Fruit fly (Drosophila melanogaster): ENCODE results near the gene Pi4KIIIalpha.
A peak's percentile ranks its signal among the peaks of the same experiment; 100 is the strongest.

Pi4KIIIalpha gene

dm6 chrX:2635075-2635643, 10.6 kb downstream of the Pi4KIIIalpha start (continued):
- no peak for TF ChIP-seq CG3065 (GFP tag; optimal IDR thresholded peaks at IDR 0.05)
- TF ChIP-seq CG2129 (GFP tag; IDR thresholded peaks at IDR 0.05; ENCODE audit: partially characterized antibody), result no peak
- TF ChIP-seq CG6791 (GFP tag; IDR thresholded peaks at IDR 0.05; ENCODE audit: partially characterized antibody), result no peak
- no peak for TF ChIP-seq CG8359 (GFP tag; optimal IDR thresholded peaks at IDR 0.05; ENCODE audit: borderline replicate concordance)
- TF ChIP-seq sim (GFP tag; IDR thresholded peaks at IDR 0.05), result no peak
- no peak for TF ChIP-seq CG4854 (GFP tag; optimal IDR thresholded peaks at IDR 0.05)
- no peak for TF ChIP-seq CG2202 (tag; optimal IDR thresholded peaks at IDR 0.05)
- TF ChIP-seq CG10543 (GFP tag; optimal IDR thresholded peaks at IDR 0.05), result no peak
- no peak for TF ChIP-seq CG11247 (GFP tag; IDR thresholded peaks at IDR 0.05)
- TF ChIP-seq sens-2 (GFP tag; IDR thresholded peaks at IDR 0.05), result no peak
- TF ChIP-seq Chrac-16 (GFP tag; optimal IDR thresholded peaks at IDR 0.05), result no peak
- TF ChIP-seq CG10209 (GFP tag; optimal IDR thresholded peaks at IDR 0.05), result peak; percentile 9
- no peak for TF ChIP-seq HLHmδ (GFP tag; optimal IDR thresholded peaks at IDR 0.05)
- no peak for TF ChIP-seq HLH54F (GFP tag; optimal IDR thresholded peaks at IDR 0.05)
- no peak for TF ChIP-seq org-1 (GFP tag; optimal IDR thresholded peaks at IDR 0.05)
- peak; percentile 32 for TF ChIP-seq CG17359 (tag; optimal IDR thresholded peaks at IDR 0.05)
- TF ChIP-seq eyg (GFP tag; optimal IDR thresholded peaks at IDR 0.05), result no peak
- no peak for TF ChIP-seq zen (tag; optimal IDR thresholded peaks at IDR 0.05)
- peak in 1 of 2 experiments; percentile 17 for TF ChIP-seq chif (GFP tag; optimal IDR thresholded peaks at IDR 0.05)
- TF ChIP-seq CG15479 (GFP tag; optimal IDR thresholded peaks at IDR 0.05), result no peak
- peak; percentile 47 for TF ChIP-seq D19A (tag; optimal IDR thresholded peaks at IDR 0.05)
- TF ChIP-seq HLH3B (GFP tag; IDR thresholded peaks at IDR 0.05), result 0 out of 2 replicates have a peak, but pooled peaks have one; percentile 11
- TF ChIP-seq CG14860 (GFP tag; IDR thresholded peaks at IDR 0.05; ENCODE audit: partially characterized antibody), result no peak
- TF ChIP-seq Ptx1 (GFP tag; IDR thresholded peaks at IDR 0.05), result 0 out of 2 replicates have a peak, but pooled peaks have one; percentile 15
- TF ChIP-seq phol (tag; optimal IDR thresholded peaks at IDR 0.05), result peak; percentile 2
- TF ChIP-seq toy (GFP tag; IDR thresholded peaks at IDR 0.05), result no peak
- TF ChIP-seq Ets65A (GFP tag), result peak; percentile 76

- TF ChIP-seq Sry-δ (GFP tag; optimal IDR thresholded peaks at IDR 0.05), result peak; percentile 16
- peak; percentile 20 for TF ChIP-seq CG14710 (tag; optimal IDR thresholded peaks at IDR 0.05)
- TF ChIP-seq NfI (GFP tag; optimal IDR thresholded peaks at IDR 0.05), result no peak
- no peak for TF ChIP-seq jumu (GFP tag; optimal IDR thresholded peaks at IDR 0.05)
- TF ChIP-seq stwl (tag; optimal IDR thresholded peaks at IDR 0.05), result peak; percentile 39
- TF ChIP-seq Gsc (GFP tag; IDR thresholded peaks at IDR 0.05), result no peak
- TF ChIP-seq CG7963 (GFP tag; IDR thresholded peaks at IDR 0.05; ENCODE audit: partially characterized antibody), result no peak
- no peak for TF ChIP-seq B-H1 (GFP tag; IDR thresholded peaks at IDR 0.05)
- TF ChIP-seq CG14860 (GFP tag; IDR thresholded peaks at IDR 0.05; ENCODE audit: partially characterized antibody), result no peak
- no peak for TF ChIP-seq CG10654 (GFP tag; optimal IDR thresholded peaks at IDR 0.05)
- TF ChIP-seq CG6765 (GFP tag; optimal IDR thresholded peaks at IDR 0.05), result no peak
- no peak for TF ChIP-seq NC2β (GFP tag; optimal IDR thresholded peaks at IDR 0.05)
- TF ChIP-seq ase (GFP tag; IDR thresholded peaks at IDR 0.05), result no peak
- no peak for TF ChIP-seq pum (GFP tag; optimal IDR thresholded peaks at IDR 0.05)
- TF ChIP-seq Gug (GFP tag; IDR thresholded peaks at IDR 0.05), result no peak
- TF ChIP-seq CG3726 (GFP tag; IDR thresholded peaks at IDR 0.05), result no peak
- TF ChIP-seq CG15269 (tag; optimal IDR thresholded peaks at IDR 0.05), result no peak
- TF ChIP-seq Optix (GFP tag; IDR thresholded peaks at IDR 0.05), result no peak
- TF ChIP-seq CG3065 (GFP tag; optimal IDR thresholded peaks at IDR 0.05), result no peak
- no peak for TF ChIP-seq CG8765 (GFP tag; IDR thresholded peaks at IDR 0.05)
- 0 out of 3 replicates have a peak, but pooled peaks have one; percentile 46 for TF ChIP-seq CG6791 (GFP tag; IDR thresholded peaks at IDR 0.05; ENCODE audit: partially characterized antibody)
- TF ChIP-seq CG10321 (GFP tag; IDR thresholded peaks at IDR 0.05), result no peak
- TF ChIP-seq vvl (GFP tag; IDR thresholded peaks at IDR 0.05), result no peak
- peak; percentile 1 for TF ChIP-seq chn (GFP tag; optimal IDR thresholded peaks at IDR 0.05)
- no peak for TF ChIP-seq disco-r (GFP tag; optimal IDR thresholded peaks at IDR 0.05)
These were observed 11.5 kb downstream of the Pi4KIIIalpha start for dm6 chrX:2635953-2636715.
